Worm (Caenorhabditis elegans) whole organism, L4 larva: ENCODE results near the gene srt-49.

ENCODE experiments used
- F37D6.2 ChIP-seq: sonication (generic microtip); optimal IDR thresholded peaks from 2 replicates; lab custom pipeline; 2016; ENCODE audit warnings: mild to moderate bottlenecking, missing genetic modification characterization, missing compliant biosample characterization
- T20F7.1 ChIP-seq: fragments of 200-800 bp; sonication (Bioruptor generic); optimal IDR thresholded peaks from 2 replicates; lab custom pipeline; 2018; ENCODE audit warnings: mild to moderate bottlenecking, missing genetic modification characterization, missing compliant biosample characterization
- T26A8.4 ChIP-seq: fragments of 200-800 bp; sonication (Bioruptor generic); IDR thresholded peaks from 2 replicates; pipeline ENCODE4 v1.3.6; 2022; ENCODE audit warnings: missing genetic modification characterization, missing compliant biosample characterization
- Y75B8A.6 ChIP-seq: fragments of 200-800 bp; sonication (Bioruptor generic); IDR thresholded peaks from 2 replicates; pipeline ENCODE4 v1.3.6; 2022; ENCODE audit warnings: missing genetic modification reagents, missing genetic modification characterization, missing compliant biosample characterization
- aly-2 ChIP-seq: sonication (generic microtip); optimal IDR thresholded peaks from 2 replicates; lab custom pipeline; 2018; ENCODE audit warnings: missing biosample characterization, missing genetic modification characterization
- ceh-20 ChIP-seq: fragments of 200-800 bp; sonication (Bioruptor generic); IDR thresholded peaks from 2 replicates; pipeline ENCODE4 v1.3.6; 2022; ENCODE audit warnings: missing genetic modification reagents, missing genetic modification characterization, missing compliant biosample characterization
- ceh-28 ChIP-seq: fragments of 150-350 bp; optimal IDR thresholded peaks from 2 replicates; lab custom pipeline; 2014; ENCODE audit warnings: missing biosample characterization, missing genetic modification reagents, missing genetic modification characterization
- ceh-32 ChIP-seq: sonication (generic microtip); optimal IDR thresholded peaks from 2 replicates; lab custom pipeline; 2016; ENCODE audit warnings: mild to moderate bottlenecking, missing genetic modification characterization, missing compliant biosample characterization; ENCODE audit not compliant: poor library complexity
- ceh-62 ChIP-seq: sonication (generic microtip); optimal IDR thresholded peaks from 2 replicates; lab custom pipeline; 2017; ENCODE audit warnings: missing biosample characterization, missing genetic modification characterization
- ceh-82 ChIP-seq: sonication (generic microtip); optimal IDR thresholded peaks from 2 replicates; lab custom pipeline; 2017; ENCODE audit warnings: missing biosample characterization, missing genetic modification characterization
- ctbp-1 ChIP-seq: fragments of 200-800 bp; sonication (Bioruptor generic); IDR thresholded peaks from 2 replicates; pipeline ENCODE4 v1.3.6; 2022; ENCODE audit warnings: missing genetic modification reagents, missing genetic modification characterization, missing compliant biosample characterization
- daf-8 ChIP-seq: fragments of 200-800 bp; sonication (Bioruptor generic); IDR thresholded peaks from 2 replicates; pipeline ENCODE4 v1.3.6; 2022; ENCODE audit warnings: missing genetic modification characterization, missing compliant biosample characterization
- dmd-8 ChIP-seq: fragments of 200-800 bp; sonication (Bioruptor generic); IDR thresholded peaks from 2 replicates; pipeline ENCODE4 v1.3.6; 2022; ENCODE audit warnings: missing genetic modification characterization, missing compliant biosample characterization
- duxl-1 ChIP-seq: sonication (generic microtip); optimal IDR thresholded peaks from 2 replicates; lab custom pipeline; 2016; ENCODE audit warnings: mild to moderate bottlenecking, missing genetic modification characterization, moderate library complexity, missing compliant biosample characterization; ENCODE audit not compliant: poor library complexity
- dve-1 ChIP-seq: sonication (generic microtip); optimal IDR thresholded peaks from 2 replicates; lab custom pipeline; 2017; ENCODE audit warnings: antibody characterized with exemption, mild to moderate bottlenecking, missing genetic modification characterization, missing compliant biosample characterization; ENCODE audit not compliant: insufficient read depth
- fkh-10 ChIP-seq: fragments of 150-350 bp; optimal IDR thresholded peaks from 2 replicates; lab custom pipeline; 2014; ENCODE audit warnings: missing biosample characterization, missing genetic modification reagents, missing genetic modification characterization
- gei-8 ChIP-seq: fragments of 200-800 bp; sonication (Bioruptor generic); optimal IDR thresholded peaks from 2 replicates; lab custom pipeline; 2018; ENCODE audit warnings: mild to moderate bottlenecking, missing genetic modification characterization, missing compliant biosample characterization
- jun-1 ChIP-seq: fragments of 150-350 bp; optimal IDR thresholded peaks from 2 replicates; lab custom pipeline; 2014; ENCODE audit warnings: missing biosample characterization, missing genetic modification reagents, missing genetic modification characterization
- lin-15B ChIP-seq: fragments of 150-350 bp; sonication (generic microtip); optimal IDR thresholded peaks from 3 replicates; lab custom pipeline; 2014; ENCODE audit warnings: missing biosample characterization, missing genetic modification characterization
- lin-29 ChIP-seq: fragments of 200-800 bp; sonication (Bioruptor generic); IDR thresholded peaks from 2 replicates; pipeline ENCODE4 v1.3.6; 2022; ENCODE audit warnings: missing genetic modification reagents, missing genetic modification characterization, missing compliant biosample characterization
- lin-38 ChIP-seq: fragments of 200-800 bp; sonication (Bioruptor generic); IDR thresholded peaks from 2 replicates; pipeline ENCODE4 v1.3.6; 2022; ENCODE audit warnings: missing genetic modification reagents, missing genetic modification characterization, missing compliant biosample characterization
- lsy-2 ChIP-seq, 2 experiments: fragments of 150-350 bp in 1 of 2; sonication (generic microtip) in 1 of 2; optimal IDR thresholded peaks; 2 replicates each; lab custom pipeline; 2014 to 2017; ENCODE audit warnings: missing biosample characterization in 2 of 2, missing genetic modification characterization in 2 of 2
- madf-5 ChIP-seq, 2 experiments: fragments of 200-800 bp; sonication (Bioruptor generic); IDR thresholded peaks; 2 replicates each; pipeline ENCODE4 v1.3.6; 2022; ENCODE audit warnings: missing compliant biosample characterization in 2 of 2, missing genetic modification characterization in 2 of 2
- mdt-29 ChIP-seq: fragments of 200-800 bp; sonication (Bioruptor generic); IDR thresholded peaks from 2 replicates; pipeline ENCODE4 v1.3.6; 2022; ENCODE audit warnings: missing genetic modification reagents, missing genetic modification characterization, missing compliant biosample characterization
- nhr-102 ChIP-seq: sonication (generic microtip); optimal IDR thresholded peaks from 2 replicates; lab custom pipeline; 2016; ENCODE audit warnings: mild to moderate bottlenecking, missing genetic modification characterization, moderate library complexity, missing compliant biosample characterization
- nhr-11 ChIP-seq: fragments of 150-350 bp; optimal IDR thresholded peaks from 2 replicates; lab custom pipeline; 2014; ENCODE audit warnings: missing biosample characterization, missing genetic modification characterization
- nhr-111 ChIP-seq: fragments of 200-800 bp; sonication (Bioruptor generic); optimal IDR thresholded peaks from 2 replicates; lab custom pipeline; 2018; ENCODE audit warnings: mild to moderate bottlenecking, missing genetic modification characterization, missing compliant biosample characterization
- nhr-42 ChIP-seq: fragments of 200-800 bp; sonication (Bioruptor generic); IDR thresholded peaks from 2 replicates; pipeline ENCODE4 v1.3.6; 2022; ENCODE audit warnings: missing genetic modification characterization, missing compliant biosample characterization
- nhr-48 ChIP-seq: sonication (generic microtip); optimal IDR thresholded peaks from 2 replicates; lab custom pipeline; 2016; ENCODE audit warnings: mild to moderate bottlenecking, missing genetic modification characterization, missing compliant biosample characterization
- php-3 ChIP-seq: fragments of 200-800 bp; sonication (Bioruptor generic); IDR thresholded peaks from 2 replicates; pipeline ENCODE4 v1.3.6; 2022; ENCODE audit warnings: missing genetic modification reagents, missing genetic modification characterization, missing compliant biosample characterization
- set-16 ChIP-seq: fragments of 200-800 bp; sonication (Bioruptor generic); IDR thresholded peaks from 2 replicates; pipeline ENCODE4 v1.3.6; 2022; ENCODE audit warnings: missing genetic modification reagents, missing genetic modification characterization, missing compliant biosample characterization
- snpc-1.2 ChIP-seq: fragments of 200-800 bp; sonication (Bioruptor generic); IDR thresholded peaks from 2 replicates; pipeline ENCODE4 v1.3.6; 2022; ENCODE audit warnings: missing genetic modification reagents, missing genetic modification characterization, missing compliant biosample characterization
- unc-62 ChIP-seq, 3 experiments: fragments of 150-350 bp in 1 of 3; sonication (generic microtip); optimal IDR thresholded peaks in 2 of 3; peaks in 1 of 3; 1 replicate in 1 of 3; 2 replicates in 2 of 3; lab custom pipeline; 2014 to 2017; ENCODE audit warnings: missing biosample characterization in 3 of 3, missing genetic modification characterization in 3 of 3, missing genetic modification reagents in 3 of 3, missing genotype in 1 of 3
- vab-7 ChIP-seq: fragments of 200-800 bp; sonication (Bioruptor generic); IDR thresholded peaks from 2 replicates; pipeline ENCODE4 v1.3.6; 2022; ENCODE audit warnings: missing genetic modification reagents, missing genetic modification characterization, missing compliant biosample characterization
- zfp-2 ChIP-seq: sonication (generic microtip); optimal IDR thresholded peaks from 2 replicates; lab custom pipeline; 2016; ENCODE audit warnings: mild to moderate bottlenecking, missing genetic modification characterization, missing compliant biosample characterization
- ztf-7 ChIP-seq: fragments of 150-350 bp; optimal IDR thresholded peaks from 2 replicates; lab custom pipeline; 2014; ENCODE audit warnings: missing biosample characterization, missing genetic modification characterization

The srt-49 gene

DNA sequence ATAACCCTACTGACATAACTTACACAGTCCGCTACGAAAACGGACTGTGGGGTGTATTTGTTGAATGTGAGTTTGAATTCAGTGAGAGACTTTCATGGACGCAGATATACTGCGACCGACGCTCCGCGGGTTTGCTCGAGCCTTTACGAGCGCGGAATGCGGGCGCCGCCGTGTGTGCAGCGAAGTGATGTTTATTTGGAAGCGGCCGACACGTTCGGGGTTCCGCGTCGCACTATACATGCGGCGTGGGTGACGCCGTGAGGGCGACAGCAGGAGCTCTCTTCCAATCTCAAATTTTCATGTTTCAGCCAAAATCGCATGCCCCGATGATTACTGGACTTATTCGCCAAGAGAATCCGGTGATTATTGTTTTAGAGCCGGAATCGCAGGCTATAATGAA lies 21.1 kb upstream of the srt-49 start:
- TF ChIP-seq mdt-29 (GFP tag; lab: Robert Waterston, UW) = 0 out of 2 replicates have a peak, but pooled peaks have one; percentile 43
- peak; percentile 62; the same call in 1 of the 2 replicates for TF ChIP-seq set-16 (GFP tag; lab: Robert Waterston, UW)
- TF ChIP-seq snpc-1.2 (GFP tag; lab: Robert Waterston, UW) = peak; percentile 94
- TF ChIP-seq aly-2 = no peak
- TF ChIP-seq unc-62 (GFP tag; optimal IDR thresholded peaks at IDR 0.05 in 1 of 2; lab: Kevin White, UChicago) = no peak
- no peak for TF ChIP-seq unc-62 (tag; optimal IDR thresholded peaks at IDR 0.05; lab: Kevin White, UChicago)

DNA sequence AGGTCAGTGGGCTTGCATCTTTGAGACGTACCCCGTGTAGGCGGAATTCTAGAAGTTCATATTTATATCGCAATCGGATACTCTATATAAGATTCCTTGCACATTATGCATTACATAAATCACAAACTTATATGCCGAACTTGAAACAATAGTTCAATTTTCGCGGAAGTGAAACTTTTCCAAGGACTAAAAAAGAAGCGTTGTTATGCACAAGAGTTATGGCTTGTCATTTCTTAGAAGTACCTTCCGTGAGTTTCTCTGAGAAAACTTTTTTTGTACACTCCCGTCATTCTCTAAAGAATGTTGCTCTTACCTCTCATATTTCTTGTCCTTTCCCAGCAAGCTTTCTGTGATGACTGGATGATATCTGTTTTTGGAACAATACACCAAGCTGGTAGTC lies 20.2 kb upstream of the srt-49 start, which contains the start of gene M199.136:
M199.136 (plus strand) TSS at position 301 of the 400 bp plus-strand sequence.
- TF ChIP-seq zfp-2 (tag; lab: Kevin White, UChicago) (no peak), nhr-102 (tag; lab: Kevin White, UChicago) (no peak), lin-15B (tag; lab: Kevin White, UChicago) (no peak), ceh-82 (tag; lab: Kevin White, UChicago) (no peak), lsy-2 (tag; optimal IDR thresholded peaks at IDR 0.05; lab: Kevin White, UChicago) (no peak), dmd-8 (GFP tag; lab: Robert Waterston, UW) (no peak), ceh-32 (tag; lab: Kevin White, UChicago) (no peak), nhr-111 (GFP tag; lab: Kevin White, UChicago) (no peak), duxl-1 (no peak), ceh-62 (tag; lab: Kevin White, UChicago) (no peak), T20F7.1 (GFP tag; lab: Kevin White, UChicago) (no peak), ceh-28 (tag; lab: Kevin White, UChicago) (no peak), lin-38 (no peak), madf-5 (GFP tag; IDR thresholded peaks at IDR 0.05; lab: Robert Waterston, UW) (no peak), lin-29 (GFP tag; lab: Robert Waterston, UW) (no peak), dve-1 (tag; lab: Kevin White, UChicago) (no peak), gei-8 (GFP tag; lab: Kevin White, UChicago) (no peak), ztf-7 (tag; lab: Kevin White, UChicago) (no peak), nhr-48 (no peak), vab-7 (no peak)

DNA sequence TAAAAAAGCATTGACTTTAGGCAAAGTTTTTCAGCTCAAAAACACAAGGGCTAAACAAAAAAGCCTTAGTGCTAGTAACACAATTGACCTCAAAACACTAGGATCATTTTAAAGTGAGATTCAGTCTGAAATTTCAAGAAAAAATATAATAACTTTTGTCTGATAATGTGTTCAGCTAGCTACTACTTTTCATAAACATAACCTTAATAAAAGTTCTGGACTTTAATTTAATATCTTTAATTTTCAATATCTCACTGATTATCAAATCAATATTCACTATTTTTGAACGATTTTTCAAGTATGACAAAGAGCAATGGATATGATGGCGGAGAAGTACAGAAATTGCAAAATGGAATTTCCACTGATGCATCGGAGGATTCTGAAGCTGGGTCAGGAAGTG lies 16.1 kb upstream of the srt-49 start, which contains the start of gene M199.135:
M199.135 (plus strand) TSS at position 301 of the 400 bp plus-strand sequence.
- TF ChIP-seq zfp-2 (tag; lab: Kevin White, UChicago) = no peak
- no peak for TF ChIP-seq F37D6.2 (tag; lab: Kevin White, UChicago)
- no peak for TF ChIP-seq jun-1 (tag; lab: Kevin White, UChicago)
- TF ChIP-seq nhr-11 (tag; lab: Kevin White, UChicago) = no peak
- TF ChIP-seq ctbp-1 = no peak
- no peak for TF ChIP-seq set-16 (GFP tag; lab: Robert Waterston, UW)
- TF ChIP-seq ceh-20 (GFP tag; lab: Robert Waterston, UW) = no peak
- no peak for TF ChIP-seq fkh-10 (GFP tag; lab: Kevin White, UChicago)
- TF ChIP-seq nhr-42 (GFP tag; lab: Robert Waterston, UW) = no peak
- no peak for TF ChIP-seq ceh-62 (tag; lab: Kevin White, UChicago)
- no peak for TF ChIP-seq nhr-48
- no peak for TF ChIP-seq daf-8 (GFP tag; lab: Robert Waterston, UW)
- TF ChIP-seq Y75B8A.6 (GFP tag; lab: Robert Waterston, UW) = no peak
- TF ChIP-seq php-3 (GFP tag; lab: Robert Waterston, UW) = no peak
- no peak for TF ChIP-seq dve-1 (tag; lab: Kevin White, UChicago)
- no peak for TF ChIP-seq T26A8.4 (GFP tag; lab: Robert Waterston, UW)
- TF ChIP-seq madf-5 (GFP tag; IDR thresholded peaks at IDR 0.05; lab: Robert Waterston, UW) = no peak
- no peak for TF ChIP-seq T20F7.1 (GFP tag; lab: Kevin White, UChicago)
- TF ChIP-seq nhr-111 (GFP tag; lab: Kevin White, UChicago) = no peak
